Worm (Caenorhabditis elegans): ENCODE data around the gene B0303.16.

DNA sequence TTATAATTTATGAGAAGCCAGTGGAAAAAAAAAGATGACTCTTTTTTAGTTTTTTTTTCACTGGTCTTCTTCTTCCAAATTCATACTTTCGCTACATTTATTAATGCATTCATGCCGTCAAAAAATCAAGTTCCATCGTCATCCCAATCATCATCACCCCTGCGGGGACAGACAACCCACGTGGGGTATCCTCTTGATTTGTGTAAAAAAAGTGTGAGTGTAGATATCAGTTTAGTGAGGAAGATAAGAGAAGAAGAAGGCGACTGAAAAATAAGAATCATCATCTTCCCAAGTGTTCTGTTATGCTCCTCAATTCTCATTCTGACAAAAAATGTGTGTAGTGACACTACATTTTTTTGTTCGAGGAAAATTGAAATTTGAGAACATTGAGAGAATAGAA lies 27.1 kb downstream of the B0303.16 start:
- TF ChIP-seq ama-1 (optimal IDR thresholded peaks at IDR 0.05): no peak
- no peak for TF ChIP-seq ceh-13 (GFP tag; optimal IDR thresholded peaks at IDR 0.05)

Measured in whole organism, early embryonic.